Fruit fly (Drosophila melanogaster) whole organism, embryonic: ENCODE measurements around the gene CG5225.

Experiments used
- Aef1 ChIP-seq: fragments of 200-800 bp; sonication (Bioruptor generic); IDR thresholded peaks from 3 replicates; pipeline ENCODE4 v1.3.6; 2022; ENCODE audit warnings: missing biosample characterization, missing genetic modification characterization
- Bgb ChIP-seq: fragments of 200-800 bp; sonication (Bioruptor generic); IDR thresholded peaks from 2 replicates; pipeline ENCODE4 v1.3.6; 2022; ENCODE audit warnings: missing biosample characterization, missing genetic modification characterization; ENCODE audit not compliant: partially characterized antibody
- C15 ChIP-seq: fragments of 200-800 bp; sonication (Bioruptor generic); IDR thresholded peaks from 3 replicates; pipeline ENCODE4 v1.3.6; 2022; ENCODE audit warnings: missing biosample characterization, missing genetic modification characterization
- CG10274 ChIP-seq: fragments of 200-800 bp; sonication (Bioruptor generic); optimal IDR thresholded peaks from 3 replicates; lab custom pipeline; 2017; ENCODE audit warnings: missing biosample characterization, mild to moderate bottlenecking, missing genetic modification characterization
- CG10959 ChIP-seq: fragments of 200-800 bp; sonication (Bioruptor generic); IDR thresholded peaks from 2 replicates; pipeline ENCODE4 v1.3.6; 2022; ENCODE audit warnings: missing biosample characterization, missing genetic modification characterization
- CG11504 ChIP-seq: fragments of 200-800 bp; sonication (Bioruptor generic); optimal IDR thresholded peaks from 3 replicates; lab custom pipeline; 2019; ENCODE audit warnings: missing biosample characterization, mild to moderate bottlenecking, missing genetic modification characterization, moderate library complexity
- CG11560 ChIP-seq: fragments of 200-800 bp; sonication (Bioruptor generic); IDR thresholded peaks from 3 replicates; pipeline ENCODE4 v1.3.6; 2022; ENCODE audit warnings: missing biosample characterization, missing genetic modification characterization
- CG13123 ChIP-seq: fragments of 200-800 bp; sonication (Bioruptor generic); optimal IDR thresholded peaks from 2 replicates; lab custom pipeline; 2016; ENCODE audit warnings: missing biosample characterization, missing genetic modification characterization
- CG14667 ChIP-seq: fragments of 200-800 bp; sonication (Bioruptor generic); IDR thresholded peaks from 2 replicates; pipeline ENCODE4 v1.3.6; 2022; ENCODE audit warnings: missing biosample characterization, missing genetic modification characterization
- CG15269 ChIP-seq: fragments of 200-800 bp; sonication (Bioruptor generic); optimal IDR thresholded peaks from 2 replicates; lab custom pipeline; 2018; ENCODE audit warnings: missing biosample characterization, mild to moderate bottlenecking, missing genetic modification characterization, moderate library complexity
- CG15601 ChIP-seq: fragments of 200-800 bp; sonication (Bioruptor generic); optimal IDR thresholded peaks from 3 replicates; lab custom pipeline; 2019; ENCODE audit warnings: missing biosample characterization, mild to moderate bottlenecking, missing genetic modification characterization, moderate library complexity
- CG1647 ChIP-seq: fragments of 200-800 bp; sonication (Bioruptor generic); optimal IDR thresholded peaks from 3 replicates; lab custom pipeline; 2016; ENCODE audit warnings: missing biosample characterization, missing genetic modification characterization
- CG2199 ChIP-seq: fragments of 200-800 bp; sonication (Bioruptor generic); IDR thresholded peaks from 3 replicates; pipeline ENCODE4 v1.3.6; 2022; ENCODE audit warnings: missing biosample characterization, missing genetic modification characterization
- CG3838 ChIP-seq: fragments of 200-800 bp; sonication (Bioruptor generic); optimal IDR thresholded peaks from 3 replicates; lab custom pipeline; 2016; ENCODE audit warnings: missing biosample characterization, missing genetic modification characterization
- CG4404 ChIP-seq: fragments of 200-800 bp; sonication (Bioruptor generic); IDR thresholded peaks from 2 replicates; pipeline ENCODE4 v1.3.6; 2022; ENCODE audit warnings: missing biosample characterization, missing genetic modification characterization
- CG6654 ChIP-seq: fragments of 200-800 bp; sonication (Bioruptor generic); optimal IDR thresholded peaks from 2 replicates; lab custom pipeline; 2017; ENCODE audit warnings: missing biosample characterization, mild to moderate bottlenecking, missing genetic modification characterization
- CG9932 ChIP-seq: fragments of 200-800 bp; sonication (Bioruptor generic); IDR thresholded peaks from 2 replicates; pipeline ENCODE4 v1.3.6; 2022; ENCODE audit warnings: missing biosample characterization, missing genetic modification characterization
- CTCF ChIP-seq: fragments of 200-800 bp; sonication (Bioruptor generic); optimal IDR thresholded peaks from 2 replicates; lab custom pipeline; 2017; ENCODE audit warnings: missing biosample characterization, mild to moderate bottlenecking, missing genetic modification characterization, moderate library complexity
- CoRest ChIP-seq: fragments of 200-800 bp; sonication (Bioruptor generic); optimal IDR thresholded peaks from 3 replicates; lab custom pipeline; 2018; ENCODE audit warnings: missing biosample characterization, mild to moderate bottlenecking, missing genetic modification characterization, moderate library complexity
- D19B ChIP-seq: fragments of 200-800 bp; sonication (Bioruptor generic); optimal IDR thresholded peaks from 2 replicates; lab custom pipeline; 2017; ENCODE audit warnings: missing biosample characterization, mild to moderate bottlenecking, missing genetic modification characterization
- H15 ChIP-seq: fragments of 200-800 bp; sonication (Bioruptor generic); IDR thresholded peaks from 3 replicates; pipeline ENCODE4 v1.3.6; 2022; ENCODE audit warnings: missing biosample characterization, missing genetic modification characterization
- Hr51 ChIP-seq, 2 experiments: fragments of 200-800 bp; sonication (Bioruptor generic); optimal IDR thresholded peaks; 2 replicates in 1 of 2; 3 replicates in 1 of 2; lab custom pipeline; 2016 to 2018; ENCODE audit warnings: missing biosample characterization in 2 of 2, missing genetic modification characterization in 2 of 2, mild to moderate bottlenecking in 1 of 2, moderate library complexity in 1 of 2
- Med ChIP-seq: fragments of 200-800 bp; sonication (Bioruptor generic); peaks from one replicate; lab custom pipeline; 2016; ENCODE audit warnings: missing biosample characterization, missing genetic modification characterization, mild to moderate bottlenecking, inconsistent platforms, moderate library complexity
- Neu2 ChIP-seq: fragments of 200-800 bp; sonication (Bioruptor generic); optimal IDR thresholded peaks from 3 replicates; lab custom pipeline; 2016; ENCODE audit warnings: missing biosample characterization, missing genetic modification characterization, borderline replicate concordance
- NfI ChIP-seq: fragments of 200-800 bp; sonication (Bioruptor generic); optimal IDR thresholded peaks from 3 replicates; lab custom pipeline; 2018; ENCODE audit warnings: missing biosample characterization, mild to moderate bottlenecking, missing genetic modification characterization, moderate library complexity
- Ravus ChIP-seq: fragments of 200-800 bp; sonication (Bioruptor generic); IDR thresholded peaks from 2 replicates; pipeline ENCODE4 v1.3.6; 2022; ENCODE audit warnings: missing biosample characterization, missing genetic modification characterization
- Rfx ChIP-seq: fragments of 200-800 bp; sonication (Bioruptor generic); IDR thresholded peaks from 2 replicates; pipeline ENCODE4 v1.3.6; 2022; ENCODE audit warnings: missing biosample characterization, missing genetic modification characterization
- Six4 ChIP-seq: fragments of 200-800 bp; sonication (Bioruptor generic); optimal IDR thresholded peaks from 2 replicates; lab custom pipeline; 2016; ENCODE audit warnings: missing biosample characterization, missing genetic modification characterization
- Sox102F ChIP-seq: fragments of 200-800 bp; sonication (Bioruptor generic); optimal IDR thresholded peaks from 2 replicates; lab custom pipeline; 2018; ENCODE audit warnings: missing biosample characterization, mild to moderate bottlenecking, missing genetic modification characterization, moderate library complexity
- Xbp1 ChIP-seq: fragments of 200-800 bp; sonication (Bioruptor generic); optimal IDR thresholded peaks from 3 replicates; lab custom pipeline; 2016; ENCODE audit warnings: missing biosample characterization, mild to moderate bottlenecking, missing genetic modification characterization
- YL-1 ChIP-seq: fragments of 200-800 bp; sonication (Bioruptor generic); optimal IDR thresholded peaks from 3 replicates; lab custom pipeline; 2017; ENCODE audit warnings: missing biosample characterization, mild to moderate bottlenecking, missing genetic modification characterization
- abd-A ChIP-seq: fragments of 200-800 bp; sonication (Bioruptor generic); optimal IDR thresholded peaks from 3 replicates; lab custom pipeline; 2019; ENCODE audit warnings: missing biosample characterization, mild to moderate bottlenecking, missing genetic modification characterization, moderate library complexity
- dmrt99B ChIP-seq: fragments of 200-800 bp; sonication (Bioruptor generic); optimal IDR thresholded peaks from 2 replicates; lab custom pipeline; 2018; ENCODE audit warnings: missing biosample characterization, mild to moderate bottlenecking, missing genetic modification characterization, moderate library complexity
- dysf ChIP-seq: fragments of 200-800 bp; sonication (Bioruptor generic); IDR thresholded peaks from 3 replicates; pipeline ENCODE4 v1.3.6; 2022; ENCODE audit warnings: missing biosample characterization, missing genetic modification characterization
- ewg ChIP-seq: fragments of 200-800 bp; sonication (Bioruptor generic); optimal IDR thresholded peaks from 3 replicates; lab custom pipeline; 2017; ENCODE audit warnings: mild to moderate bottlenecking, missing biosample characterization, missing genetic modification reagents, missing genetic modification characterization
- exex ChIP-seq: fragments of 200-800 bp; sonication (Bioruptor generic); optimal IDR thresholded peaks from 4 replicates; lab custom pipeline; 2018; ENCODE audit warnings: missing biosample characterization, mild to moderate bottlenecking, missing genetic modification characterization, moderate library complexity
- gcm ChIP-seq: fragments of 200-800 bp; sonication (Bioruptor generic); optimal IDR thresholded peaks from 2 replicates; lab custom pipeline; 2019; ENCODE audit warnings: missing biosample characterization, mild to moderate bottlenecking, missing genetic modification characterization, moderate library complexity
- gem ChIP-seq: fragments of 200-800 bp; sonication (Bioruptor generic); optimal IDR thresholded peaks from 2 replicates; lab custom pipeline; 2019; ENCODE audit warnings: missing biosample characterization, mild to moderate bottlenecking, missing genetic modification characterization, moderate library complexity
- hbn ChIP-seq: fragments of 200-800 bp; sonication (Bioruptor generic); IDR thresholded peaks from 2 replicates; pipeline ENCODE4 v1.3.6; 2022; ENCODE audit warnings: missing biosample characterization, missing genetic modification characterization; ENCODE audit not compliant: partially characterized antibody
- jigr1 ChIP-seq: fragments of 200-800 bp; sonication (Bioruptor generic); IDR thresholded peaks from 3 replicates; pipeline ENCODE4 v1.3.6; 2022; ENCODE audit warnings: missing biosample characterization, missing genetic modification characterization
- pan ChIP-seq, 4 experiments: fragments of >200 bp in 3 of 4; fragments of 200-800 bp in 1 of 4; sonication (Bioruptor generic) in 1 of 4; optimal IDR thresholded peaks in 3 of 4; IDR thresholded peaks in 1 of 4; 2 replicates each; pipeline versions ENCODE4 v1.3.6 to Lab custom; 2017 to 2022; ENCODE audit warnings: missing biosample characterization in 2 of 4, missing genetic modification characterization in 2 of 4, mixed read lengths in 1 of 4
- prd ChIP-seq, 3 experiments: fragments of >200 bp in 2 of 3; fragments of 200-800 bp in 1 of 3; sonication (Bioruptor generic) in 1 of 3; optimal IDR thresholded peaks in 2 of 3; IDR thresholded peaks in 1 of 3; 2 replicates in 2 of 3; 3 replicates in 1 of 3; pipeline versions ENCODE4 v1.3.6 to Lab custom; 2017 to 2022; ENCODE audit warnings: missing biosample characterization in 1 of 3, missing genetic modification characterization in 1 of 3
- row ChIP-seq: fragments of 200-800 bp; sonication (Bioruptor generic); IDR thresholded peaks from 3 replicates; pipeline ENCODE4 v1.3.6; 2022; ENCODE audit warnings: missing biosample characterization, missing genetic modification characterization
- slbo ChIP-seq: fragments of 200-800 bp; sonication (Bioruptor generic); IDR thresholded peaks from 2 replicates; pipeline ENCODE4 v1.3.6; 2022; ENCODE audit warnings: missing biosample characterization, missing genetic modification characterization
- slp2 ChIP-seq: fragments of 200-800 bp; sonication (Bioruptor generic); optimal IDR thresholded peaks from 2 replicates; lab custom pipeline; 2016; ENCODE audit warnings: missing biosample characterization, missing genetic modification characterization
- sr ChIP-seq: fragments of 200-800 bp; sonication (Bioruptor generic); IDR thresholded peaks from 3 replicates; pipeline ENCODE4 v1.3.6; 2022; ENCODE audit warnings: missing biosample characterization, missing genetic modification characterization
- sug ChIP-seq: fragments of 200-800 bp; optimal IDR thresholded peaks from 2 replicates; lab custom pipeline; 2019; ENCODE audit warnings: missing biosample characterization, mild to moderate bottlenecking, missing genetic modification characterization, moderate library complexity
- vnd ChIP-seq: fragments of 200-800 bp; sonication (Bioruptor generic); IDR thresholded peaks from 3 replicates; pipeline ENCODE4 v1.3.6; 2022; ENCODE audit warnings: missing biosample characterization, missing genetic modification characterization; ENCODE audit not compliant: partially characterized antibody

The CG5225 gene

DNA sequence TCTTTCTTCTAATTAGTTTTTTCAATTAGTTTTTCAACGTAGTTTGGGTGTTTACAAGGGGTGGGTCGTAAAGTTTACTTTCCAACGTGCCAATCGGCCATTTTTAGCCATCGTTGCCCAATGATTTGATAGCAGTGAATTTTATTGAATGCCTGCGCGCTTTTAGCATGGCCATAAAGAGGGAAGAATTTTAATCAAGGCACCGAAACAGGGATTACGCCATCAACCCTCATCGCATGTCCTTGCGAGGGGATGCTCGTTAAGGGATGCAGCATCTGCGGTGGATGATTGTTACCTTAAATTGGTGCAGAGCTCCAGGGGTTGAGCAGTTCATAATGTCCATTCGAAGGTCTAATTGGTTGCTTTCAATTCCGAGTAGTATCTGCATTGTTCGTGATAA is 45.5 kb upstream of the CG5225 start (continued):
- TF ChIP-seq CG1647 (no peak), abd-A (peak; percentile 75), H15 (GFP tag; lab: Robert Waterston, UW) (no peak), CG6654 (GFP tag; lab: Kevin White, UChicago) (no peak)
- TF ChIP-seq, all 482 proteins: peak for 9

DNA sequence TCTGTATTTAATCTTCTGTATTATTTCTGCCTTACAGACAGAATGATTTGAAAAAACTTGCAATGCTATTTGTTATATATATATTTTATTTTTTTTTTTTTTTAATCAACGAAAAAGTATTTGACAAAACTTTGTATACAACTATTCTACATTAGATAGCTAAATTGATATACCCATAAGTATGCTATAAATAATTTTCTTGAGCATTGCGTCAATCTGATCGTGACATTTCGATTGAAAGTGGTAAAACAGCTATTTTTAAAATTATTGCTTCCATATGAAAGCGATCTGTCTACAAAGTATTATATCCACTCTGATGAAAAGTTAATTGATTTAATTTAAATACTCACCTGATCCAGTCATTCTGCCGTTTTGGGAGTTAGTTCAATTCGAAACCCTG is 44.3 kb upstream of the CG5225 start:
- no peak for TF ChIP-seq Bgb (GFP tag; lab: Robert Waterston, UW)
- TF ChIP-seq ewg (GFP tag; lab: Kevin White, UChicago), result no peak
- no peak for TF ChIP-seq YL-1 (GFP tag; lab: Kevin White, UChicago)
- no peak for TF ChIP-seq sug (tag; lab: Kevin White, UChicago)
- TF ChIP-seq CG2199 (GFP tag; lab: Robert Waterston, UW), result peak; percentile 13; the same call in 1 of the 3 replicates
- TF ChIP-seq CG13123 (GFP tag; lab: Kevin White, UChicago), result no peak
- TF ChIP-seq Ravus (GFP tag; lab: Robert Waterston, UW), result no peak
- no peak for TF ChIP-seq CG9932 (GFP tag; lab: Robert Waterston, UW)
- TF ChIP-seq CTCF (GFP tag; lab: Kevin White, UChicago), result peak; percentile 20
- TF ChIP-seq Rfx (GFP tag; lab: Robert Waterston, UW), result no peak
- no peak for TF ChIP-seq Aef1
- TF ChIP-seq CoRest (tag; lab: Kevin White, UChicago), result no peak
- no peak for TF ChIP-seq CG3838 (GFP tag; lab: Kevin White, UChicago)
- TF ChIP-seq CG15601, result peak; percentile 98
- TF ChIP-seq sr (GFP tag; lab: Robert Waterston, UW), result no peak
- no peak for TF ChIP-seq vnd (GFP tag; lab: Robert Waterston, UW)

DNA sequence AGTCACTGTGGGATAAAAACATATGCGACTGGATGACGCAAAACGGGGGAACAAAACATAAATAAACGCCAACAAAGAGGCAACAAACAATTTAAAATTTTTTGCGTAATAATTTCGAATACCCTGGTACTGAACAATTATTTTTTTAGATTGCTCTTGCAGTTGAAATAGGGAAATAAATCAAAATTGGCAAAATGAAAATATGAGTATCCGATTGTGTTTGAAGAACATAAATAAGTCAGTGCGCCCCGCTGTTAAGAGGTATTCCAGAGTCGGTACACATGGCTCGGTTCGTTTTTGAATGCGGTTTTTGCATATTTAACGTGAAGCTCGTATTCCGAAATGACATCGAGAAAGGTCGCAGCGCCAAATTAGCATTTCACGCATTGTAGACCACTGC is 42.9 kb upstream of the CG5225 start:
- TF ChIP-seq gem (tag; lab: Kevin White, UChicago), result peak; percentile 19
- TF ChIP-seq D19B (GFP tag; lab: Kevin White, UChicago), result peak; percentile 82
- no peak for TF ChIP-seq C15 (GFP tag; lab: Robert Waterston, UW)
- TF ChIP-seq Med (GFP tag; lab: Kevin White, UChicago), result peak; percentile 78
- no peak for TF ChIP-seq CG11560 (tag; lab: Robert Waterston, UW)
- TF ChIP-seq CG11504 (tag; lab: Kevin White, UChicago), result peak; percentile 18
- TF ChIP-seq CG15269 (tag; lab: Kevin White, UChicago), result no peak
- TF ChIP-seq prd (optimal IDR thresholded peaks at IDR 0.05; lab: Kevin White, UChicago), result no peak
- peak; percentile 37; the same call in 1 of the 3 replicates for TF ChIP-seq prd (GFP tag; IDR thresholded peaks at IDR 0.05; lab: Robert Waterston, UW)
- no peak for TF ChIP-seq CG14667 (GFP tag; lab: Robert Waterston, UW)
- peak; percentile 29 for TF ChIP-seq dmrt99B (tag; lab: Kevin White, UChicago)
- no peak for TF ChIP-seq CG10959 (GFP tag; lab: Robert Waterston, UW)
- TF ChIP-seq Neu2, result no peak
- TF ChIP-seq slp2 (GFP tag; lab: Kevin White, UChicago), result no peak
- TF ChIP-seq hbn (GFP tag; lab: Robert Waterston, UW), result no peak
- no peak for TF ChIP-seq gcm
- no peak for TF ChIP-seq pan (optimal IDR thresholded peaks at IDR 0.05; lab: Kevin White, UChicago)
- TF ChIP-seq pan (GFP tag; optimal IDR thresholded peaks at IDR 0.05 in 1 of 2, IDR thresholded peaks at IDR 0.05 in 1 of 2), result peak in 1 of 2 experiments; percentile 28
- peak; percentile 49; the same call in 1 of the 2 replicates for TF ChIP-seq slbo (GFP tag; lab: Robert Waterston, UW)
- peak in 1 of 2 experiments; percentile 9 for TF ChIP-seq Hr51 (GFP tag; optimal IDR thresholded peaks at IDR 0.05; lab: Kevin White, UChicago)
- no peak for TF ChIP-seq exex (tag; lab: Kevin White, UChicago)
- no peak for TF ChIP-seq jigr1
- no peak for TF ChIP-seq NfI (GFP tag; lab: Kevin White, UChicago)
- no peak for TF ChIP-seq Six4 (GFP tag; lab: Kevin White, UChicago)
- TF ChIP-seq CG4404 (GFP tag; lab: Robert Waterston, UW), result no peak
- 0 out of 3 replicates have a peak, but pooled peaks have one; percentile 35 for TF ChIP-seq dysf (GFP tag; lab: Robert Waterston, UW)
- peak; percentile 26 for TF ChIP-seq Sox102F (GFP tag; lab: Kevin White, UChicago)
- TF ChIP-seq row (GFP tag; lab: Robert Waterston, UW), result peak; percentile 45
- TF ChIP-seq Xbp1 (GFP tag; lab: Kevin White, UChicago), result peak; percentile 4
- no peak for TF ChIP-seq CG10274 (GFP tag; lab: Kevin White, UChicago)
